Fruit fly (Drosophila melanogaster) whole organism, embryonic: ENCODE results near the gene CG34454.

Experiments
- Abd-B ChIP-seq: fragments of 200-800 bp; sonication (Bioruptor generic); optimal IDR thresholded peaks from 2 replicates; lab custom pipeline; 2018; ENCODE audit warnings: missing biosample characterization, mild to moderate bottlenecking, missing genetic modification characterization, moderate library complexity
- Aef1 ChIP-seq: fragments of 200-800 bp; sonication (Bioruptor generic); IDR thresholded peaks from 3 replicates; pipeline ENCODE4 v1.3.6; 2022; ENCODE audit warnings: missing biosample characterization, missing genetic modification characterization
- Asciz ChIP-seq: fragments of 200-800 bp; sonication (Bioruptor generic); optimal IDR thresholded peaks from 2 replicates; lab custom pipeline; 2017; ENCODE audit warnings: missing biosample characterization, mild to moderate bottlenecking, missing genetic modification characterization, missing genetic modification reagents
- Atf6 ChIP-seq: fragments of 200-800 bp; sonication (Bioruptor generic); IDR thresholded peaks from 2 replicates; pipeline ENCODE4 v1.3.6; 2022; ENCODE audit warnings: missing biosample characterization, missing genetic modification characterization
- CG10543 ChIP-seq: fragments of 200-800 bp; sonication (Bioruptor generic); optimal IDR thresholded peaks from 3 replicates; lab custom pipeline; 2017; ENCODE audit warnings: missing biosample characterization, mild to moderate bottlenecking, missing genetic modification characterization, moderate library complexity
- CG10979 ChIP-seq: fragments of 200-800 bp; sonication (Bioruptor generic); optimal IDR thresholded peaks from 2 replicates; lab custom pipeline; 2018; ENCODE audit warnings: missing biosample characterization, mild to moderate bottlenecking, missing genetic modification characterization, moderate library complexity
- CG13296 ChIP-seq: fragments of 200-800 bp; sonication (Bioruptor generic); optimal IDR thresholded peaks from 3 replicates; lab custom pipeline; 2018; ENCODE audit warnings: missing biosample characterization, mild to moderate bottlenecking, missing genetic modification characterization
- CG14965 ChIP-seq: fragments of 200-800 bp; sonication (Bioruptor generic); optimal IDR thresholded peaks from 2 replicates; lab custom pipeline; 2016; ENCODE audit warnings: missing biosample characterization, missing genetic modification characterization, borderline replicate concordance
- CG15601 ChIP-seq: fragments of 200-800 bp; sonication (Bioruptor generic); optimal IDR thresholded peaks from 3 replicates; lab custom pipeline; 2019; ENCODE audit warnings: missing biosample characterization, mild to moderate bottlenecking, missing genetic modification characterization, moderate library complexity
- CG17359 ChIP-seq: fragments of 200-800 bp; sonication (Bioruptor generic); optimal IDR thresholded peaks from 3 replicates; lab custom pipeline; 2018; ENCODE audit warnings: missing biosample characterization, mild to moderate bottlenecking, missing genetic modification characterization, moderate library complexity
- CG17829 ChIP-seq: fragments of 200-800 bp; optimal IDR thresholded peaks from 2 replicates; lab custom pipeline; 2019; ENCODE audit warnings: missing biosample characterization, mild to moderate bottlenecking, missing genetic modification characterization, moderate library complexity
- CG2889 ChIP-seq: fragments of 200-800 bp; sonication (Bioruptor generic); IDR thresholded peaks from 3 replicates; pipeline ENCODE4 v1.3.6; 2022; ENCODE audit warnings: missing biosample characterization, missing genetic modification characterization
- CG31441 ChIP-seq: fragments of 200-800 bp; sonication (Bioruptor generic); IDR thresholded peaks from 2 replicates; pipeline ENCODE4 v1.3.6; 2022; ENCODE audit warnings: missing biosample characterization, missing genetic modification characterization
- CG34376 ChIP-seq: fragments of 200-800 bp; sonication (Bioruptor generic); optimal IDR thresholded peaks from 2 replicates; lab custom pipeline; 2018; ENCODE audit warnings: missing biosample characterization, mild to moderate bottlenecking, missing genetic modification characterization
- CG3995 ChIP-seq: fragments of 200-800 bp; sonication (Bioruptor generic); optimal IDR thresholded peaks from 3 replicates; lab custom pipeline; 2016; ENCODE audit warnings: missing biosample characterization, missing genetic modification characterization
- CG4282 ChIP-seq: fragments of 200-800 bp; sonication (Bioruptor generic); optimal IDR thresholded peaks from 2 replicates; lab custom pipeline; 2016; ENCODE audit warnings: missing biosample characterization, missing genetic modification characterization
- CG4617 ChIP-seq: fragments of 200-800 bp; sonication (Bioruptor generic); optimal IDR thresholded peaks from 3 replicates; lab custom pipeline; 2016; ENCODE audit warnings: missing biosample characterization, missing genetic modification characterization, borderline replicate concordance
- CG9215 ChIP-seq: fragments of 200-800 bp; sonication (Bioruptor generic); IDR thresholded peaks from 2 replicates; pipeline ENCODE4 v1.3.6; 2022; ENCODE audit warnings: missing biosample characterization, missing genetic modification characterization
- Chrac-16 ChIP-seq: fragments of 200-800 bp; sonication (Bioruptor generic); optimal IDR thresholded peaks from 3 replicates; lab custom pipeline; 2016; ENCODE audit warnings: missing biosample characterization, missing genetic modification characterization
- D19B ChIP-seq: fragments of 200-800 bp; sonication (Bioruptor generic); optimal IDR thresholded peaks from 2 replicates; lab custom pipeline; 2017; ENCODE audit warnings: missing biosample characterization, mild to moderate bottlenecking, missing genetic modification characterization
- ERR ChIP-seq: fragments of 200-800 bp; sonication (Bioruptor generic); optimal IDR thresholded peaks from 2 replicates; lab custom pipeline; 2016; ENCODE audit warnings: missing biosample characterization, missing genetic modification characterization
- HmgD ChIP-seq: fragments of 200-800 bp; sonication (Bioruptor generic); optimal IDR thresholded peaks from 3 replicates; lab custom pipeline; 2016; ENCODE audit warnings: missing biosample characterization, missing genetic modification characterization
- Myb ChIP-seq: fragments of 200-800 bp; sonication (Bioruptor generic); optimal IDR thresholded peaks from 2 replicates; lab custom pipeline; 2016; ENCODE audit warnings: missing biosample characterization, missing genetic modification characterization
- NFAT ChIP-seq: fragments of 200-800 bp; sonication (Bioruptor generic); IDR thresholded peaks from 2 replicates; pipeline ENCODE4 v1.3.6; 2022; ENCODE audit warnings: missing biosample characterization, missing genetic modification characterization
- PHDP ChIP-seq: fragments of 200-800 bp; sonication (Bioruptor generic); optimal IDR thresholded peaks from 3 replicates; lab custom pipeline; 2018; ENCODE audit warnings: missing biosample characterization, mild to moderate bottlenecking, missing genetic modification characterization, moderate library complexity
- Rx ChIP-seq: fragments of 200-800 bp; sonication (Bioruptor generic); IDR thresholded peaks from 2 replicates; pipeline ENCODE4 v1.3.6; 2022; ENCODE audit warnings: missing biosample characterization, missing genetic modification characterization
- Six4 ChIP-seq: fragments of 200-800 bp; sonication (Bioruptor generic); optimal IDR thresholded peaks from 2 replicates; lab custom pipeline; 2016; ENCODE audit warnings: missing biosample characterization, missing genetic modification characterization
- Ssrp ChIP-seq: fragments of 200-800 bp; sonication (Bioruptor generic); optimal IDR thresholded peaks from 2 replicates; lab custom pipeline; 2018; ENCODE audit warnings: missing biosample characterization, mild to moderate bottlenecking, missing genetic modification characterization, moderate library complexity
- amos ChIP-seq: fragments of 200-800 bp; sonication (Bioruptor generic); IDR thresholded peaks from 2 replicates; pipeline ENCODE4 v1.3.6; 2022; ENCODE audit warnings: missing biosample characterization, missing genetic modification characterization; ENCODE audit not compliant: partially characterized antibody
- ara ChIP-seq: fragments of 200-800 bp; sonication (Bioruptor generic); IDR thresholded peaks from 2 replicates; pipeline ENCODE4 v1.3.6; 2022; ENCODE audit warnings: missing biosample characterization, missing genetic modification characterization
- btn ChIP-seq: fragments of 200-800 bp; sonication (Bioruptor generic); optimal IDR thresholded peaks from 2 replicates; lab custom pipeline; 2016; ENCODE audit warnings: missing biosample characterization, missing genetic modification characterization
- caup ChIP-seq: fragments of 200-800 bp; sonication (Bioruptor generic); optimal IDR thresholded peaks from 3 replicates; lab custom pipeline; 2017; ENCODE audit warnings: missing biosample characterization, mild to moderate bottlenecking, missing genetic modification characterization, moderate library complexity; ENCODE audit not compliant: severe bottlenecking
- dimm ChIP-seq: fragments of 200-800 bp; sonication (Bioruptor generic); IDR thresholded peaks from 2 replicates; pipeline ENCODE4 v1.3.6; 2022; ENCODE audit warnings: missing biosample characterization, missing genetic modification characterization
- dm ChIP-seq: fragments of 200-800 bp; sonication (Bioruptor generic); optimal IDR thresholded peaks from 3 replicates; lab custom pipeline; 2016; ENCODE audit warnings: missing biosample characterization, missing genetic modification characterization
- ems ChIP-seq: fragments of 200-800 bp; sonication (Bioruptor generic); optimal IDR thresholded peaks from 3 replicates; lab custom pipeline; 2016; ENCODE audit warnings: missing biosample characterization, missing genetic modification characterization
- fd64A ChIP-seq: fragments of 200-800 bp; sonication (Bioruptor generic); optimal IDR thresholded peaks from 3 replicates; lab custom pipeline; 2018; ENCODE audit warnings: missing biosample characterization, mild to moderate bottlenecking, missing genetic modification characterization
- lilli ChIP-seq: fragments of 200-800 bp; sonication (Bioruptor generic); optimal IDR thresholded peaks from 3 replicates; lab custom pipeline; 2016; ENCODE audit warnings: missing biosample characterization, missing genetic modification characterization
- mirr ChIP-seq: fragments of 200-800 bp; sonication (Bioruptor generic); optimal IDR thresholded peaks from 3 replicates; lab custom pipeline; 2018; ENCODE audit warnings: missing biosample characterization, mild to moderate bottlenecking, missing genetic modification characterization
- mld ChIP-seq: fragments of 200-800 bp; sonication (Bioruptor generic); IDR thresholded peaks from 3 replicates; pipeline ENCODE4 v1.3.6; 2022; ENCODE audit warnings: missing biosample characterization, missing genetic modification characterization; ENCODE audit not compliant: partially characterized antibody
- nom ChIP-seq: fragments of 200-800 bp; sonication (Bioruptor generic); optimal IDR thresholded peaks from 2 replicates; lab custom pipeline; 2017; ENCODE audit warnings: missing biosample characterization, missing genetic modification characterization, mild to moderate bottlenecking, moderate library complexity, missing genetic modification reagents
- pnt ChIP-seq: fragments of 200-800 bp; sonication (Bioruptor generic); optimal IDR thresholded peaks from 3 replicates; lab custom pipeline; 2016; ENCODE audit warnings: missing biosample characterization, missing genetic modification characterization
- seq ChIP-seq: fragments of 200-800 bp; sonication (Bioruptor generic); IDR thresholded peaks from 2 replicates; pipeline ENCODE4 v1.3.6; 2022; ENCODE audit warnings: missing biosample characterization, missing genetic modification characterization
- shn ChIP-seq: fragments of 200-800 bp; sonication (Bioruptor generic); optimal IDR thresholded peaks from 3 replicates; lab custom pipeline; 2016; ENCODE audit warnings: missing biosample characterization, missing genetic modification characterization
- slbo ChIP-seq: fragments of 200-800 bp; sonication (Bioruptor generic); IDR thresholded peaks from 2 replicates; pipeline ENCODE4 v1.3.6; 2022; ENCODE audit warnings: missing biosample characterization, missing genetic modification characterization
- slou ChIP-seq: fragments of 200-800 bp; sonication (Bioruptor generic); optimal IDR thresholded peaks from 3 replicates; lab custom pipeline; 2016; ENCODE audit warnings: missing biosample characterization, missing genetic modification characterization
- vvl ChIP-seq: fragments of 200-800 bp; sonication (Bioruptor generic); IDR thresholded peaks from 2 replicates; pipeline ENCODE4 v1.3.6; 2022; ENCODE audit warnings: missing biosample characterization, missing genetic modification characterization
- yki ChIP-seq: fragments of >200 bp; optimal IDR thresholded peaks from 3 replicates; lab custom pipeline; 2018
- z ChIP-seq: fragments of 200-800 bp; sonication (Bioruptor generic); IDR thresholded peaks from 3 replicates; pipeline ENCODE4 v1.3.6; 2022; ENCODE audit warnings: missing biosample characterization, missing genetic modification characterization
- zf30C ChIP-seq: fragments of 200-800 bp; sonication (Bioruptor generic); optimal IDR thresholded peaks from 3 replicates; lab custom pipeline; 2018; ENCODE audit warnings: missing biosample characterization, mild to moderate bottlenecking, missing genetic modification characterization

The CG34454 gene

DNA sequence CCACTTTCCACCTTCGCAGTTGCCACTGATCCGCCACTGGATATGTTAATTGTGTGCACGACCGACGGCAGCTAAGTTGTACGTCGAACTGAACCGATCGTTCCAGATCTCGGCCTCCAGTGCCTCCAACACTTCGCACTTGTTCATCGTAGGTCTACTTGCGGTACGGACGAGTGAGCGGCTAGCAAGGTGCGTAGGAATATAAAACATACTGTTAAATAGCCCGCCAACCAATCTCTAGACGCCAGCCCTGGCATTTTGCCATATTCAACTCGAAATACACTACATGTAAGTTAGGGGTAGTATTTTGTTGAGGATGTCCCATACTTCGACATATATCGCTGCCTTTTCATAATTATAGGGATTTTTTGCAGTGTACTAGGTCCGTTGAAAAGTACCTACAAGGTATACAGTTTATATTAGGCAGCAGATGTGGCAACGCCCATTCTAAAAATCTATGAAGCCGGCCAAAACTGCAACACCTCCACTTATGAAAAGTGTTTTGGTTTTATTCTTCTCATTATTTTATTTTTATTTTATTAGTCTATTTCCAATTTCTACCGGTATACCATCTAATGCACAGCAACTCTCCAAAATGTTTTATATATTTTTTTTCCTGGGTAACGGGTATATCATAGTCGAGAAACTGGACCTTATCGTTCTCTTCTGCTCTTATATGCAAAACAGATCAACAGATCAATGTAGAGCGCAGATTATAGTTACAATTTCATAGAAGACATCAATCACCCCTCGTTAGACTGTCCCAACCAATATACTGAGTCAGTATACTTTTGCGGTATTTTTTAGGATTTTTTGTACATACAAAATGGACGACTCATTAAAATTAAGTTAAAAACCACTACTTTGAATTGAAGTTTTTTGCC, 8.9 kb downstream of the CG34454 start, which contains the start of the genes pyx and CG33229 (continued):
- peak; percentile 93 for TF ChIP-seq zf30C (GFP tag; lab: Kevin White, UChicago)
- peak; percentile 54 for TF ChIP-seq CG34376
- TF ChIP-seq dm (GFP tag; lab: Kevin White, UChicago) = peak; percentile 32
- peak; percentile 77 for TF ChIP-seq CG13296
- TF ChIP-seq Aef1 (GFP tag; lab: Robert Waterston, UW) = peak; percentile 75; the same call in 2 of the 3 replicates
- TF ChIP-seq shn (GFP tag; lab: Kevin White, UChicago) = peak; percentile 78
- peak; percentile 70 for TF ChIP-seq CG15601 (tag; lab: Kevin White, UChicago)
- peak; percentile 80; the same call in 1 of the 2 replicates for TF ChIP-seq CG31441 (GFP tag; lab: Robert Waterston, UW)
- TF ChIP-seq Abd-B = peak; percentile 91
- peak; percentile 75 for TF ChIP-seq PHDP (tag; lab: Kevin White, UChicago)
- TF ChIP-seq CG4282 (GFP tag; lab: Kevin White, UChicago) = no peak
- peak; percentile 71 for TF ChIP-seq CG17829 (tag; lab: Kevin White, UChicago)
- TF ChIP-seq caup (GFP tag; lab: Kevin White, UChicago) = peak; percentile 77
- TF ChIP-seq nom (GFP tag; lab: Kevin White, UChicago) = peak; percentile 7
- peak; percentile 56 for TF ChIP-seq Rx (GFP tag; lab: Robert Waterston, UW)
- peak; percentile 78 for TF ChIP-seq CG17359 (tag; lab: Kevin White, UChicago)
- TF ChIP-seq slou (GFP tag; lab: Kevin White, UChicago) = peak; percentile 76
- peak; percentile 71; the same call in 1 of the 2 replicates for TF ChIP-seq seq (GFP tag; lab: Robert Waterston, UW)
- peak; percentile 73 for TF ChIP-seq CG10979 (tag; lab: Kevin White, UChicago)
- peak; percentile 67 for TF ChIP-seq pnt
- TF ChIP-seq ems (GFP tag; lab: Kevin White, UChicago) = peak; percentile 77
- peak; percentile 17; the same call in 1 of the 2 replicates for TF ChIP-seq amos (GFP tag; lab: Robert Waterston, UW)
- TF ChIP-seq Asciz (GFP tag; lab: Kevin White, UChicago) = peak; percentile 64
- TF ChIP-seq mirr (GFP tag; lab: Kevin White, UChicago) = peak; percentile 64
- peak; percentile 78 for TF ChIP-seq Six4 (GFP tag; lab: Kevin White, UChicago)
- peak; percentile 78 for TF ChIP-seq D19B (GFP tag; lab: Kevin White, UChicago)
- no peak for TF ChIP-seq yki (lab: Kevin White, UChicago)
- peak; percentile 63 for TF ChIP-seq CG4617 (GFP tag; lab: Kevin White, UChicago)
- TF ChIP-seq Atf6 (GFP tag; lab: Robert Waterston, UW) = peak; percentile 75
- peak; percentile 82 for TF ChIP-seq Ssrp (tag; lab: Kevin White, UChicago)
- peak; percentile 38; the same call in 1 of the 2 replicates for TF ChIP-seq dimm
- peak; percentile 93 for TF ChIP-seq slbo (GFP tag; lab: Robert Waterston, UW)
- TF ChIP-seq CG14965 = no peak
- no peak for TF ChIP-seq z (GFP tag; lab: Robert Waterston, UW)
- TF ChIP-seq fd64A = no peak
- TF ChIP-seq Chrac-16 (GFP tag; lab: Kevin White, UChicago) = peak; percentile 89
- peak; percentile 76 for TF ChIP-seq vvl
- TF ChIP-seq btn (GFP tag; lab: Kevin White, UChicago) = peak; percentile 35
- TF ChIP-seq mld = no peak
- TF ChIP-seq NFAT (GFP tag; lab: Robert Waterston, UW) = peak; percentile 89
- peak; percentile 60; the same call in 2 of the 3 replicates for TF ChIP-seq CG2889 (GFP tag; lab: Robert Waterston, UW)
- peak; percentile 84 for TF ChIP-seq CG10543 (GFP tag; lab: Kevin White, UChicago)
- TF ChIP-seq ERR (GFP tag; lab: Kevin White, UChicago) = no peak
- peak; percentile 87 for TF ChIP-seq CG9215
- peak; percentile 92 for TF ChIP-seq lilli (GFP tag; lab: Kevin White, UChicago)
- peak; percentile 43 for TF ChIP-seq CG3995 (GFP tag; lab: Kevin White, UChicago)
- TF ChIP-seq HmgD = no peak
- peak; percentile 59 for TF ChIP-seq Myb
- peak; percentile 58 for TF ChIP-seq ara (GFP tag; lab: Robert Waterston, UW)
